Fruit fly (Drosophila melanogaster): ENCODE results near the gene bond.
A peak's percentile ranks its signal among the peaks of the same experiment; 100 is the strongest.

Gene bond

dm6 chr3R:22524344-22525072 is 26.0 kb upstream of the bond start (continued):
- no peak for TF ChIP-seq peb (GFP tag; IDR thresholded peaks at IDR 0.05)
- peak; percentile 53 for TF ChIP-seq CG6765 (GFP tag; optimal IDR thresholded peaks at IDR 0.05)
- TF ChIP-seq br (optimal IDR thresholded peaks at IDR 0.05), result no peak
- TF ChIP-seq CG8281 (tag; optimal IDR thresholded peaks at IDR 0.05), result peak; percentile 60
- peak; percentile 25 for TF ChIP-seq CG8359 (GFP tag; optimal IDR thresholded peaks at IDR 0.05; ENCODE audit: borderline replicate concordance)
- TF ChIP-seq eve (GFP tag; optimal IDR thresholded peaks at IDR 0.05), result peak in 1 of 2 experiments; percentile 85
- TF ChIP-seq CG43689 (GFP tag; IDR thresholded peaks at IDR 0.05), result no peak
- peak; percentile 6; the same call in 1 of the 3 replicates for TF ChIP-seq CG11456 (GFP tag; IDR thresholded peaks at IDR 0.05)
- TF ChIP-seq CG11093 (GFP tag; IDR thresholded peaks at IDR 0.05), result no peak
- peak; percentile 29 for TF ChIP-seq dmrt11E (tag; optimal IDR thresholded peaks at IDR 0.05)
- no peak for TF ChIP-seq tgo (GFP tag; IDR thresholded peaks at IDR 0.05)
- TF ChIP-seq H2.0 (GFP tag; IDR thresholded peaks at IDR 0.05), result 0 out of 2 replicates have a peak, but pooled peaks have one; percentile 17
- peak; percentile 42 for TF ChIP-seq Spps (tag; optimal IDR thresholded peaks at IDR 0.05)
- TF ChIP-seq Jarid2 (GFP tag; optimal IDR thresholded peaks at IDR 0.05), result peak; percentile 39
- no peak for TF ChIP-seq bab2 (GFP tag; optimal IDR thresholded peaks at IDR 0.05)
- TF ChIP-seq CG14441 (GFP tag; IDR thresholded peaks at IDR 0.05), result peak; percentile 11; the same call in 1 of the 2 replicates
- TF ChIP-seq CG3726 (GFP tag; IDR thresholded peaks at IDR 0.05), result peak; percentile 59; the same call in 1 of the 3 replicates
- no peak for TF ChIP-seq fu2 (GFP tag; optimal IDR thresholded peaks at IDR 0.05)
- peak; percentile 18 for TF ChIP-seq CG10462 (GFP tag; optimal IDR thresholded peaks at IDR 0.05)
- peak; percentile 41 for TF ChIP-seq slp2 (GFP tag; optimal IDR thresholded peaks at IDR 0.05)
- TF ChIP-seq Ets65A (GFP tag), result peak; percentile 92
- TF ChIP-seq nom (GFP tag; optimal IDR thresholded peaks at IDR 0.05), result no peak
- no peak for TF ChIP-seq CG42726 (GFP tag; IDR thresholded peaks at IDR 0.05; ENCODE audit: partially characterized antibody)
- TF ChIP-seq CG18476 (GFP tag; optimal IDR thresholded peaks at IDR 0.05), result peak; percentile 10
- peak; percentile 42; the same call in 1 of the 2 replicates for TF ChIP-seq HLH3B (GFP tag; IDR thresholded peaks at IDR 0.05)
- no peak for TF ChIP-seq maf-S (GFP tag; optimal IDR thresholded peaks at IDR 0.05)
- TF ChIP-seq org-1 (GFP tag; optimal IDR thresholded peaks at IDR 0.05), result peak; percentile 81
- peak; percentile 61; the same call in 1 of the 2 replicates for TF ChIP-seq CG1024 (GFP tag; IDR thresholded peaks at IDR 0.05)
- 0 out of 3 replicates have a peak, but pooled peaks have one; percentile 55 for TF ChIP-seq z (GFP tag; IDR thresholded peaks at IDR 0.05)
- TF ChIP-seq CG15601 (tag; optimal IDR thresholded peaks at IDR 0.05), result peak; percentile 78
- TF ChIP-seq btn (GFP tag; optimal IDR thresholded peaks at IDR 0.05), result peak; percentile 42
- TF ChIP-seq ci (GFP tag; IDR thresholded peaks at IDR 0.05), result peak; percentile 87
- no peak for TF ChIP-seq ato (GFP tag; IDR thresholded peaks at IDR 0.05; ENCODE audit: partially characterized antibody)
- no peak for TF ChIP-seq twi (tag; optimal IDR thresholded peaks at IDR 0.05)
- peak; percentile 21 for TF ChIP-seq CG7745 (tag; optimal IDR thresholded peaks at IDR 0.05)
- no peak for TF ChIP-seq CG16813 (GFP tag; IDR thresholded peaks at IDR 0.05; ENCODE audit: partially characterized antibody)
- TF ChIP-seq zf30C (GFP tag; optimal IDR thresholded peaks at IDR 0.05), result no peak
- TF ChIP-seq ham (GFP tag; IDR thresholded peaks at IDR 0.05), result no peak
- TF ChIP-seq CG9932 (GFP tag; IDR thresholded peaks at IDR 0.05), result 0 out of 2 replicates have a peak, but pooled peaks have one; percentile 13
- peak; percentile 45 for TF ChIP-seq CG2120 (GFP tag; optimal IDR thresholded peaks at IDR 0.05)
- no peak for TF ChIP-seq inv (GFP tag; IDR thresholded peaks at IDR 0.05; ENCODE audit: partially characterized antibody)
- TF ChIP-seq dm (GFP tag; optimal IDR thresholded peaks at IDR 0.05), result peak; percentile 3
- TF ChIP-seq Meics (GFP tag; optimal IDR thresholded peaks at IDR 0.05), result peak; percentile 5
- peak; percentile 0 for TF ChIP-seq CG17186 (GFP tag; optimal IDR thresholded peaks at IDR 0.05)
- TF ChIP-seq Doc3 (GFP tag; IDR thresholded peaks at IDR 0.05; ENCODE audit: partially characterized antibody), result no peak
- no peak; the same call in 1 of the 2 replicates for TF ChIP-seq sob (GFP tag; IDR thresholded peaks at IDR 0.05)
- peak; percentile 78 for TF ChIP-seq CG13296 (GFP tag; optimal IDR thresholded peaks at IDR 0.05)
- TF ChIP-seq Vsx1 (GFP tag; optimal IDR thresholded peaks at IDR 0.05), result peak; percentile 77
- TF ChIP-seq Lhr (GFP tag; optimal IDR thresholded peaks at IDR 0.05), result peak; percentile 23

Data from whole organism, embryonic.